Worm (Caenorhabditis elegans) whole organism, mixed stage, embryonic: ENCODE measurements around the gene srh-27.

Experiments used
- M03D4.4 ChIP-seq: sonication (generic microtip); optimal IDR thresholded peaks from 2 replicates; lab custom pipeline; 2017; ENCODE audit warnings: mild to moderate bottlenecking, missing genetic modification characterization, missing compliant biosample characterization
- blmp-1 ChIP-seq: fragments of 150-350 bp; optimal IDR thresholded peaks from 2 replicates; lab custom pipeline; 2014; ENCODE audit warnings: missing biosample characterization, missing genetic modification characterization
- ceh-39 ChIP-seq: fragments of 150-350 bp; optimal IDR thresholded peaks from 2 replicates; lab custom pipeline; 2014; ENCODE audit warnings: missing biosample characterization, missing genetic modification characterization
- ceh-43 ChIP-seq: fragments of 200-800 bp; sonication (Bioruptor generic); optimal IDR thresholded peaks from 2 replicates; lab custom pipeline; 2018; ENCODE audit warnings: mild to moderate bottlenecking, missing genetic modification characterization, moderate library complexity, missing compliant biosample characterization
- ceh-83 ChIP-seq: fragments of 200-800 bp; sonication (Bioruptor generic); optimal IDR thresholded peaks from 2 replicates; lab custom pipeline; 2018; ENCODE audit warnings: mild to moderate bottlenecking, missing genetic modification characterization, missing compliant biosample characterization
- ces-1 ChIP-seq: fragments of 150-350 bp; optimal IDR thresholded peaks from 2 replicates; lab custom pipeline; 2014; ENCODE audit warnings: missing biosample characterization, missing genetic modification reagents, missing genetic modification characterization
- cnd-1 ChIP-seq: fragments of 200-800 bp; sonication (Bioruptor generic); optimal IDR thresholded peaks from 2 replicates; lab custom pipeline; 2018; ENCODE audit warnings: mild to moderate bottlenecking, missing genetic modification characterization, missing compliant biosample characterization
- drap-1 ChIP-seq: fragments of 200-800 bp; sonication (Bioruptor generic); optimal IDR thresholded peaks from 3 replicates; lab custom pipeline; 2018; ENCODE audit warnings: mild to moderate bottlenecking, missing genetic modification characterization, missing compliant biosample characterization
- elt-1 ChIP-seq: sonication (generic microtip); optimal IDR thresholded peaks from 2 replicates; lab custom pipeline; 2017; ENCODE audit warnings: missing genetic modification characterization, mild to moderate bottlenecking, missing compliant biosample characterization, antibody characterized with exemption, moderate library complexity, borderline replicate concordance; ENCODE audit not compliant: insufficient read depth
- flh-1 ChIP-seq: fragments of 200-800 bp; sonication (Bioruptor generic); optimal IDR thresholded peaks from 2 replicates; lab custom pipeline; 2018; ENCODE audit warnings: mild to moderate bottlenecking, missing genetic modification characterization, moderate library complexity, missing compliant biosample characterization
- ham-2 ChIP-seq: fragments of 200-800 bp; sonication (Bioruptor generic); optimal IDR thresholded peaks from 2 replicates; lab custom pipeline; 2018; ENCODE audit warnings: mild to moderate bottlenecking, missing genetic modification characterization, missing compliant biosample characterization
- hlh-1 ChIP-seq: fragments of 150-350 bp; optimal IDR thresholded peaks from 2 replicates; lab custom pipeline; 2014; ENCODE audit warnings: missing biosample characterization, missing genetic modification reagents, missing genetic modification characterization
- lin-13 ChIP-seq: fragments of 150-350 bp; optimal IDR thresholded peaks from 2 replicates; lab custom pipeline; 2014; ENCODE audit warnings: missing biosample characterization, missing genetic modification characterization
- lin-32 ChIP-seq: fragments of 200-800 bp; sonication (Bioruptor generic); optimal IDR thresholded peaks from 2 replicates; lab custom pipeline; 2018; ENCODE audit warnings: mild to moderate bottlenecking, missing genetic modification characterization, missing compliant biosample characterization
- lsy-2 ChIP-seq: fragments of 150-350 bp; optimal IDR thresholded peaks from 2 replicates; lab custom pipeline; 2014; ENCODE audit warnings: missing biosample characterization, missing genetic modification characterization
- mab-5 ChIP-seq: fragments of 150-350 bp; optimal IDR thresholded peaks from 2 replicates; lab custom pipeline; 2014; ENCODE audit warnings: missing biosample characterization, missing genetic modification characterization
- mep-1 ChIP-seq: fragments of 150-350 bp; optimal IDR thresholded peaks from 2 replicates; lab custom pipeline; 2017; ENCODE audit warnings: missing biosample characterization, missing genetic modification reagents, missing genetic modification characterization, inconsistent platforms
- nhr-2 ChIP-seq: fragments of 150-350 bp; optimal IDR thresholded peaks from 2 replicates; lab custom pipeline; 2014; ENCODE audit warnings: missing biosample characterization, missing genetic modification characterization
- nhr-237 ChIP-seq: fragments of 150-350 bp; optimal IDR thresholded peaks from 2 replicates; lab custom pipeline; 2014; ENCODE audit warnings: missing biosample characterization, missing genetic modification characterization
- nhr-28 ChIP-seq: fragments of 150-350 bp; optimal IDR thresholded peaks from 2 replicates; lab custom pipeline; 2014; ENCODE audit warnings: missing biosample characterization, missing genetic modification characterization
- nhr-76 ChIP-seq: sonication (generic microtip); optimal IDR thresholded peaks from 2 replicates; lab custom pipeline; 2017; ENCODE audit warnings: missing biosample characterization, missing genetic modification characterization
- pha-4 ChIP-seq: fragments of 150-350 bp; optimal IDR thresholded peaks from 2 replicates; lab custom pipeline; 2018; ENCODE audit warnings: missing biosample characterization, missing genetic modification reagents, missing genetic modification characterization
- sem-2 ChIP-seq: fragments of 200-800 bp; sonication (Bioruptor generic); optimal IDR thresholded peaks from 2 replicates; lab custom pipeline; 2018; ENCODE audit warnings: mild to moderate bottlenecking, missing genetic modification characterization, missing compliant biosample characterization
- snpc-4 ChIP-seq: fragments of 150-350 bp; optimal IDR thresholded peaks from 2 replicates; lab custom pipeline; 2014; ENCODE audit warnings: missing biosample characterization, missing genetic modification characterization
- sptf-1 ChIP-seq: sonication (generic microtip); optimal IDR thresholded peaks from 2 replicates; lab custom pipeline; 2017; ENCODE audit warnings: mild to moderate bottlenecking, missing genetic modification characterization, moderate library complexity, missing compliant biosample characterization
- tbx-8 ChIP-seq: fragments of 200-800 bp; sonication (Bioruptor generic); optimal IDR thresholded peaks from 2 replicates; lab custom pipeline; 2018; ENCODE audit warnings: mild to moderate bottlenecking, missing genetic modification characterization, moderate library complexity, missing compliant biosample characterization
- unc-120 ChIP-seq: sonication (generic microtip); optimal IDR thresholded peaks from 2 replicates; lab custom pipeline; 2017; ENCODE audit warnings: missing genetic modification characterization, missing compliant biosample characterization; ENCODE audit not compliant: poor library complexity, severe bottlenecking
- unc-39 ChIP-seq: fragments of 150-350 bp; optimal IDR thresholded peaks from 2 replicates; lab custom pipeline; 2014; ENCODE audit warnings: missing biosample characterization, missing genetic modification characterization
- unc-62 ChIP-seq: fragments of 150-350 bp; optimal IDR thresholded peaks from 2 replicates; lab custom pipeline; 2014; ENCODE audit warnings: missing biosample characterization, missing genetic modification reagents, missing genetic modification characterization
- zip-8 ChIP-seq: fragments of 150-350 bp; optimal IDR thresholded peaks from 2 replicates; lab custom pipeline; 2014; ENCODE audit warnings: missing biosample characterization, missing genetic modification characterization
- ztf-11 ChIP-seq: fragments of 150-350 bp; optimal IDR thresholded peaks from 2 replicates; lab custom pipeline; 2014; ENCODE audit warnings: missing biosample characterization, missing genetic modification characterization

srh-27 gene

ce11 chrII:12488810-12489209, 40.5 kb downstream of the srh-27 start:
- TF ChIP-seq lin-32 (GFP tag; lab: Kevin White, UChicago) (no peak), zip-8 (tag; lab: Kevin White, UChicago) (no peak), tbx-8 (GFP tag; lab: Kevin White, UChicago) (no peak), unc-39 (tag; lab: Kevin White, UChicago) (no peak), ces-1 (GFP tag; lab: Kevin White, UChicago) (no peak), blmp-1 (tag; lab: Kevin White, UChicago) (no peak), sptf-1 (tag; lab: Kevin White, UChicago) (no peak), mep-1 (no peak), lsy-2 (tag; lab: Kevin White, UChicago) (no peak), flh-1 (no peak), nhr-28 (tag; lab: Kevin White, UChicago) (no peak), ceh-83 (GFP tag; lab: Kevin White, UChicago) (no peak), ham-2 (GFP tag; lab: Kevin White, UChicago) (no peak)

ce11 chrII:12489903-12490302, 41.6 kb downstream of the srh-27 start, which contains the start of gene T21B4.15:
Gene T21B4.15, plus strand, starts transcription at chrII:12490203.
- no peak for TF ChIP-seq ceh-43 (GFP tag; lab: Kevin White, UChicago)
- no peak for TF ChIP-seq ceh-83 (GFP tag; lab: Kevin White, UChicago)
- no peak for TF ChIP-seq sem-2 (GFP tag; lab: Kevin White, UChicago)
- TF ChIP-seq lsy-2 (tag; lab: Kevin White, UChicago) = no peak
- no peak for TF ChIP-seq unc-120 (tag; lab: Kevin White, UChicago)
- no peak for TF ChIP-seq drap-1 (GFP tag; lab: Kevin White, UChicago)
- no peak for TF ChIP-seq nhr-2 (tag; lab: Kevin White, UChicago)

ce11 chrII:12491936-12492335, 43.6 kb downstream of the srh-27 start, which contains the start of gene srz-6:
Gene srz-6, plus strand, starts transcription at chrII:12492236.
- no peak for TF ChIP-seq ceh-39 (tag; lab: Kevin White, UChicago)
- TF ChIP-seq zip-8 (tag; lab: Kevin White, UChicago) = no peak
- no peak for TF ChIP-seq nhr-237 (tag; lab: Kevin White, UChicago)
- TF ChIP-seq sptf-1 (tag; lab: Kevin White, UChicago) = no peak
- TF ChIP-seq snpc-4 (tag; lab: Kevin White, UChicago) = no peak
- TF ChIP-seq elt-1 = no peak
- no peak for TF ChIP-seq ztf-11 (tag; lab: Kevin White, UChicago)
- no peak for TF ChIP-seq ceh-83 (GFP tag; lab: Kevin White, UChicago)
- no peak for TF ChIP-seq blmp-1 (tag; lab: Kevin White, UChicago)
- no peak for TF ChIP-seq lin-32 (GFP tag; lab: Kevin White, UChicago)
- TF ChIP-seq cnd-1 = no peak
- no peak for TF ChIP-seq unc-62 (GFP tag; lab: Kevin White, UChicago)
- TF ChIP-seq nhr-28 (tag; lab: Kevin White, UChicago) = no peak
- no peak for TF ChIP-seq tbx-8 (GFP tag; lab: Kevin White, UChicago)
- no peak for TF ChIP-seq pha-4 (tag; lab: Kevin White, UChicago)
- no peak for TF ChIP-seq M03D4.4
- TF ChIP-seq nhr-76 (tag; lab: Kevin White, UChicago) = no peak

- TF ChIP-seq hlh-1 (tag; lab: Kevin White, UChicago) (no peak), mep-1 (no peak), M03D4.4 (no peak), unc-62 (GFP tag; lab: Kevin White, UChicago) (no peak), zip-8 (tag; lab: Kevin White, UChicago) (no peak), sem-2 (GFP tag; lab: Kevin White, UChicago) (no peak), nhr-2 (tag; lab: Kevin White, UChicago) (no peak), elt-1 (no peak), lin-13 (tag; lab: Kevin White, UChicago) (no peak), mab-5 (tag; lab: Kevin White, UChicago) (no peak), lin-32 (GFP tag; lab: Kevin White, UChicago) (no peak), ceh-83 (GFP tag; lab: Kevin White, UChicago) (no peak), unc-120 (tag; lab: Kevin White, UChicago) (no peak)
These were observed 45.7 kb downstream of the srh-27 start for ce11 chrII:12494067-12494477.
